Fruit fly (Drosophila melanogaster) whole organism, embryonic: Measurements from ENCODE around the gene GstD11.

Experiments
- CG10959 ChIP-seq: fragments of 200-800 bp; sonication (Bioruptor generic); IDR thresholded peaks from 2 replicates; pipeline ENCODE4 v1.3.6; 2022; ENCODE audit warnings: missing biosample characterization, missing genetic modification characterization
- CG10979 ChIP-seq: fragments of 200-800 bp; sonication (Bioruptor generic); optimal IDR thresholded peaks from 2 replicates; lab custom pipeline; 2018; ENCODE audit warnings: missing biosample characterization, mild to moderate bottlenecking, missing genetic modification characterization, moderate library complexity
- CG11398 ChIP-seq: fragments of 200-800 bp; sonication (Bioruptor generic); optimal IDR thresholded peaks from 2 replicates; lab custom pipeline; 2016; ENCODE audit warnings: missing biosample characterization, missing genetic modification characterization
- CG11560 ChIP-seq: fragments of 200-800 bp; sonication (Bioruptor generic); IDR thresholded peaks from 3 replicates; pipeline ENCODE4 v1.3.6; 2022; ENCODE audit warnings: missing biosample characterization, missing genetic modification characterization
- CG12659 ChIP-seq: fragments of 200-800 bp; sonication (Bioruptor generic); optimal IDR thresholded peaks from 3 replicates; lab custom pipeline; 2017; ENCODE audit warnings: mild to moderate bottlenecking, missing biosample characterization, missing genetic modification reagents, missing genetic modification characterization
- CG13287 ChIP-seq: fragments of 200-800 bp; sonication (Bioruptor generic); IDR thresholded peaks from 2 replicates; pipeline ENCODE4 v1.3.6; 2022; ENCODE audit warnings: missing biosample characterization, missing genetic modification characterization; ENCODE audit not compliant: partially characterized antibody
- CG13296 ChIP-seq: fragments of 200-800 bp; sonication (Bioruptor generic); optimal IDR thresholded peaks from 3 replicates; lab custom pipeline; 2018; ENCODE audit warnings: missing biosample characterization, mild to moderate bottlenecking, missing genetic modification characterization
- CG14710 ChIP-seq: fragments of 200-800 bp; sonication (Bioruptor generic); optimal IDR thresholded peaks from 3 replicates; lab custom pipeline; 2019; ENCODE audit warnings: missing biosample characterization, mild to moderate bottlenecking, missing genetic modification characterization, moderate library complexity
- CG14965 ChIP-seq: fragments of 200-800 bp; sonication (Bioruptor generic); optimal IDR thresholded peaks from 2 replicates; lab custom pipeline; 2016; ENCODE audit warnings: missing biosample characterization, missing genetic modification characterization, borderline replicate concordance
- CG16779 ChIP-seq: fragments of 200-800 bp; sonication (Bioruptor generic); IDR thresholded peaks from 2 replicates; pipeline ENCODE4 v1.3.6; 2022; ENCODE audit warnings: missing biosample characterization, missing genetic modification characterization
- CG17912 ChIP-seq: fragments of 200-800 bp; sonication (Bioruptor generic); optimal IDR thresholded peaks from 2 replicates; lab custom pipeline; 2018; ENCODE audit warnings: missing biosample characterization, mild to moderate bottlenecking, missing genetic modification characterization
- CG18262 ChIP-seq: fragments of 200-800 bp; optimal IDR thresholded peaks from 3 replicates; lab custom pipeline; 2019; ENCODE audit warnings: missing biosample characterization, mild to moderate bottlenecking, missing genetic modification characterization, moderate library complexity
- CG1832 ChIP-seq: fragments of 200-800 bp; sonication (Bioruptor generic); optimal IDR thresholded peaks from 2 replicates; lab custom pipeline; 2017; ENCODE audit warnings: missing biosample characterization, mild to moderate bottlenecking, missing genetic modification characterization, inconsistent platforms
- CG2712 ChIP-seq: fragments of 200-800 bp; optimal IDR thresholded peaks from 3 replicates; lab custom pipeline; 2019; ENCODE audit warnings: missing biosample characterization, mild to moderate bottlenecking, missing genetic modification characterization, moderate library complexity
- CG34376 ChIP-seq: fragments of 200-800 bp; sonication (Bioruptor generic); optimal IDR thresholded peaks from 2 replicates; lab custom pipeline; 2018; ENCODE audit warnings: missing biosample characterization, mild to moderate bottlenecking, missing genetic modification characterization
- CG34422 ChIP-seq: fragments of 200-800 bp; sonication (Bioruptor generic); IDR thresholded peaks from 3 replicates; pipeline ENCODE4 v1.3.6; 2022; ENCODE audit warnings: missing biosample characterization, missing genetic modification characterization
- CG42726 ChIP-seq: fragments of 200-800 bp; sonication (Bioruptor generic); IDR thresholded peaks from 2 replicates; pipeline ENCODE4 v1.3.6; 2022; ENCODE audit warnings: missing biosample characterization, missing genetic modification characterization; ENCODE audit not compliant: partially characterized antibody
- CG5245 ChIP-seq: fragments of 200-800 bp; sonication (Bioruptor generic); optimal IDR thresholded peaks from 3 replicates; lab custom pipeline; 2016; ENCODE audit warnings: missing biosample characterization, missing genetic modification characterization
- CG6683 ChIP-seq: fragments of 200-800 bp; sonication (Bioruptor generic); optimal IDR thresholded peaks from 2 replicates; lab custom pipeline; 2017; ENCODE audit warnings: missing biosample characterization, mild to moderate bottlenecking, missing genetic modification characterization, missing genetic modification reagents
- CG6854 ChIP-seq: fragments of 200-800 bp; sonication (Bioruptor generic); optimal IDR thresholded peaks from 3 replicates; lab custom pipeline; 2017; ENCODE audit warnings: missing biosample characterization, mild to moderate bottlenecking, missing genetic modification characterization
- CG8290 ChIP-seq, 3 experiments: fragments of 200-800 bp; sonication (Bioruptor generic); optimal IDR thresholded peaks; 2 replicates each; lab custom pipeline; 2016 to 2019; ENCODE audit warnings: missing biosample characterization in 3 of 3, missing genetic modification characterization in 3 of 3, mild to moderate bottlenecking in 2 of 3, moderate library complexity in 1 of 3
- CG8924 ChIP-seq: fragments of 200-800 bp; optimal IDR thresholded peaks from 3 replicates; lab custom pipeline; 2019; ENCODE audit warnings: missing biosample characterization, mild to moderate bottlenecking, missing genetic modification characterization, moderate library complexity
- CG9817 ChIP-seq: fragments of 200-800 bp; sonication (Bioruptor generic); optimal IDR thresholded peaks from 2 replicates; lab custom pipeline; 2018; ENCODE audit warnings: missing biosample characterization, mild to moderate bottlenecking, missing genetic modification characterization, moderate library complexity
- D19B ChIP-seq: fragments of 200-800 bp; sonication (Bioruptor generic); optimal IDR thresholded peaks from 2 replicates; lab custom pipeline; 2017; ENCODE audit warnings: missing biosample characterization, mild to moderate bottlenecking, missing genetic modification characterization
- Dad ChIP-seq: fragments of 200-800 bp; sonication (Bioruptor generic); optimal IDR thresholded peaks from 3 replicates; lab custom pipeline; 2016; ENCODE audit warnings: missing biosample characterization, missing genetic modification characterization
- Drgx ChIP-seq: fragments of 200-800 bp; sonication (Bioruptor generic); IDR thresholded peaks from 2 replicates; pipeline ENCODE4 v1.3.6; 2022; ENCODE audit warnings: missing biosample characterization, missing genetic modification characterization
- Gsc ChIP-seq: fragments of 200-800 bp; sonication (Bioruptor generic); IDR thresholded peaks from 2 replicates; pipeline ENCODE4 v1.3.6; 2022; ENCODE audit warnings: missing biosample characterization, missing genetic modification characterization
- HLHmδ ChIP-seq: fragments of 200-800 bp; sonication (Bioruptor generic); optimal IDR thresholded peaks from 2 replicates; lab custom pipeline; 2018; ENCODE audit warnings: missing biosample characterization, mild to moderate bottlenecking, missing genetic modification characterization, moderate library complexity
- Lim3 ChIP-seq: fragments of 200-800 bp; sonication (Bioruptor generic); IDR thresholded peaks from 2 replicates; pipeline ENCODE4 v1.3.6; 2022; ENCODE audit warnings: missing biosample characterization, missing genetic modification characterization
- MESR4 ChIP-seq: fragments of 200-800 bp; sonication (Bioruptor generic); optimal IDR thresholded peaks from 2 replicates; lab custom pipeline; 2018; ENCODE audit warnings: missing biosample characterization, mild to moderate bottlenecking, missing genetic modification characterization, moderate library complexity
- Max ChIP-seq: fragments of 200-800 bp; sonication (Bioruptor generic); optimal IDR thresholded peaks from 2 replicates; lab custom pipeline; 2016; ENCODE audit warnings: missing biosample characterization, mild to moderate bottlenecking, missing genetic modification characterization
- Ravus ChIP-seq: fragments of 200-800 bp; sonication (Bioruptor generic); IDR thresholded peaks from 2 replicates; pipeline ENCODE4 v1.3.6; 2022; ENCODE audit warnings: missing biosample characterization, missing genetic modification characterization
- Tbp ChIP-seq: fragments of >200 bp; optimal IDR thresholded peaks from 2 replicates; lab custom pipeline; 2018; ENCODE audit warnings: missing biosample characterization, missing genetic modification characterization
- amos ChIP-seq: fragments of 200-800 bp; sonication (Bioruptor generic); IDR thresholded peaks from 2 replicates; pipeline ENCODE4 v1.3.6; 2022; ENCODE audit warnings: missing biosample characterization, missing genetic modification characterization; ENCODE audit not compliant: partially characterized antibody
- bigmax ChIP-seq: fragments of 200-800 bp; sonication (Bioruptor generic); optimal IDR thresholded peaks from 2 replicates; lab custom pipeline; 2018; ENCODE audit warnings: missing biosample characterization, mild to moderate bottlenecking, missing genetic modification characterization
- ci ChIP-seq: fragments of 200-800 bp; sonication (Bioruptor generic); IDR thresholded peaks from 3 replicates; pipeline ENCODE4 v1.3.6; 2022; ENCODE audit warnings: missing biosample characterization, missing genetic modification characterization
- danr ChIP-seq: fragments of 200-800 bp; sonication (Bioruptor generic); IDR thresholded peaks from 2 replicates; pipeline ENCODE4 v1.3.6; 2022; ENCODE audit warnings: missing biosample characterization, missing genetic modification characterization
- dm ChIP-seq: fragments of 200-800 bp; sonication (Bioruptor generic); optimal IDR thresholded peaks from 3 replicates; lab custom pipeline; 2016; ENCODE audit warnings: missing biosample characterization, missing genetic modification characterization
- hbn ChIP-seq: fragments of 200-800 bp; sonication (Bioruptor generic); IDR thresholded peaks from 2 replicates; pipeline ENCODE4 v1.3.6; 2022; ENCODE audit warnings: missing biosample characterization, missing genetic modification characterization; ENCODE audit not compliant: partially characterized antibody
- her ChIP-seq: fragments of 200-800 bp; sonication (Bioruptor generic); optimal IDR thresholded peaks from 2 replicates; lab custom pipeline; 2016; ENCODE audit warnings: missing biosample characterization, missing genetic modification characterization
- phol ChIP-seq: fragments of 200-800 bp; sonication (Bioruptor generic); optimal IDR thresholded peaks from 3 replicates; lab custom pipeline; 2018; ENCODE audit warnings: missing biosample characterization, mild to moderate bottlenecking, missing genetic modification characterization, moderate library complexity
- repo ChIP-seq: fragments of 200-800 bp; sonication (Bioruptor generic); optimal IDR thresholded peaks from 2 replicates; lab custom pipeline; 2016; ENCODE audit warnings: missing biosample characterization, missing genetic modification characterization
- sim ChIP-seq: fragments of 200-800 bp; sonication (Bioruptor generic); IDR thresholded peaks from 2 replicates; pipeline ENCODE4 v1.3.6; 2022; ENCODE audit warnings: missing biosample characterization, missing genetic modification characterization
- slp2 ChIP-seq: fragments of 200-800 bp; sonication (Bioruptor generic); optimal IDR thresholded peaks from 2 replicates; lab custom pipeline; 2016; ENCODE audit warnings: missing biosample characterization, missing genetic modification characterization
- sna ChIP-seq: fragments of 200-800 bp; sonication (Bioruptor generic); IDR thresholded peaks from 2 replicates; pipeline ENCODE4 v1.3.6; 2022; ENCODE audit warnings: missing biosample characterization, missing genetic modification characterization; ENCODE audit not compliant: partially characterized antibody
- wor ChIP-seq: fragments of 200-800 bp; sonication (Bioruptor generic); IDR thresholded peaks from 2 replicates; pipeline ENCODE4 v1.3.6; 2022; ENCODE audit warnings: missing biosample characterization, missing genetic modification characterization
- zen ChIP-seq: fragments of 200-800 bp; sonication (Bioruptor generic); optimal IDR thresholded peaks from 3 replicates; lab custom pipeline; 2018; ENCODE audit warnings: missing biosample characterization, mild to moderate bottlenecking, missing genetic modification characterization, moderate library complexity

Gene GstD11

dm6 chr3R:12401672-12402296 lies 18.6 kb downstream of the GstD11 start, which contains the start of gene DNAlig3 (continued):
- TF ChIP-seq CG8924 (tag; lab: Kevin White, UChicago): no peak
- TF ChIP-seq CG34422: no peak; the same call in 2 of the 3 replicates
- peak; percentile 49; the same call in 1 of the 3 replicates for TF ChIP-seq ci (GFP tag; lab: Robert Waterston, UW)
- TF ChIP-seq sna (GFP tag; lab: Robert Waterston, UW): peak; percentile 62
- peak; percentile 65 for TF ChIP-seq HLHmδ (GFP tag; lab: Kevin White, UChicago)
- TF ChIP-seq CG10979 (tag; lab: Kevin White, UChicago): no peak
- TF ChIP-seq dm (GFP tag; lab: Kevin White, UChicago): peak; percentile 37
- no peak for TF ChIP-seq CG12659 (GFP tag; lab: Kevin White, UChicago)
- no peak for TF ChIP-seq CG11560
- TF ChIP-seq her (GFP tag; lab: Kevin White, UChicago): peak; percentile 39
- no peak for TF ChIP-seq sim (GFP tag; lab: Robert Waterston, UW)
- TF ChIP-seq CG34376: peak; percentile 44
- peak; percentile 48 for TF ChIP-seq hbn (GFP tag; lab: Robert Waterston, UW)
- TF ChIP-seq Drgx (GFP tag; lab: Robert Waterston, UW): peak; percentile 49; the same call in 1 of the 2 replicates
- TF ChIP-seq bigmax (GFP tag; lab: Kevin White, UChicago): peak; percentile 8
- peak; percentile 52; the same call in 1 of the 2 replicates for TF ChIP-seq amos (GFP tag; lab: Robert Waterston, UW)
- TF ChIP-seq MESR4 (GFP tag; lab: Kevin White, UChicago): peak; percentile 23
- peak; percentile 8 for TF ChIP-seq CG6683 (GFP tag; lab: Kevin White, UChicago)
- TF ChIP-seq CG10959: no peak
- TF ChIP-seq, all 482 proteins: peak for 61

- TF ChIP-seq CG2712 (tag; lab: Kevin White, UChicago): peak; percentile 99
- no peak for TF ChIP-seq CG42726
- TF ChIP-seq CG6854 (GFP tag; lab: Kevin White, UChicago): peak; percentile 98
- TF ChIP-seq wor (GFP tag; lab: Robert Waterston, UW): peak; percentile 92
- peak; percentile 99 for TF ChIP-seq CG18262 (tag; lab: Kevin White, UChicago)
- peak; percentile 92 for TF ChIP-seq CG16779 (GFP tag; lab: Robert Waterston, UW)
- peak; percentile 97 for TF ChIP-seq CG9817 (tag; lab: Kevin White, UChicago)
- peak; percentile 93 for TF ChIP-seq slp2
- TF ChIP-seq danr (GFP tag; lab: Robert Waterston, UW): peak; percentile 87; the same call in 1 of the 2 replicates
- no peak for TF ChIP-seq Tbp
- TF ChIP-seq her (GFP tag; lab: Kevin White, UChicago): peak; percentile 90
- peak; percentile 94 for TF ChIP-seq CG5245
- peak; percentile 71; the same call in 1 of the 2 replicates for TF ChIP-seq CG13287 (GFP tag; lab: Robert Waterston, UW)
- TF ChIP-seq CG13296 (GFP tag; lab: Kevin White, UChicago): peak; percentile 99
- peak; percentile 89 for TF ChIP-seq CG14965 (GFP tag; lab: Kevin White, UChicago)
- TF ChIP-seq CG8924 (tag; lab: Kevin White, UChicago): peak; percentile 99
- TF ChIP-seq zen: peak; percentile 100
- TF ChIP-seq D19B (GFP tag; lab: Kevin White, UChicago): peak; percentile 95
- TF ChIP-seq Ravus (GFP tag; lab: Robert Waterston, UW): peak; percentile 86
- peak; percentile 100 for TF ChIP-seq Max (GFP tag; lab: Kevin White, UChicago)
- TF ChIP-seq repo (GFP tag; lab: Kevin White, UChicago): peak; percentile 98
- TF ChIP-seq Lim3: peak; percentile 88
- TF ChIP-seq Dad (GFP tag; lab: Kevin White, UChicago): peak; percentile 94
- TF ChIP-seq Gsc (GFP tag; lab: Robert Waterston, UW): no peak
- peak; percentile 98 for TF ChIP-seq CG17912 (GFP tag; lab: Kevin White, UChicago)
- TF ChIP-seq CG8290 (GFP tag; optimal IDR thresholded peaks at IDR 0.05; lab: Kevin White, UChicago): peak; percentile 96
- TF ChIP-seq CG8290 (tag; optimal IDR thresholded peaks at IDR 0.05; lab: Kevin White, UChicago): peak; percentile 95 to 97
- peak; percentile 99 for TF ChIP-seq phol (tag; lab: Kevin White, UChicago)
- TF ChIP-seq CG11398: peak; percentile 88
- TF ChIP-seq CG1832 (GFP tag; lab: Kevin White, UChicago): no peak
- peak; percentile 98 for TF ChIP-seq CG14710 (tag; lab: Kevin White, UChicago)
Measured at dm6 chr3R:12402935-12403334, 19.8 kb downstream of the GstD11 start.
